Worm (Caenorhabditis elegans): ENCODE data around the gene nhr-55.

ce11 chrV:443193-443592 is 34.8 kb upstream of the nhr-55 start, which contains the start of gene srh-33:
- TF ChIP-seq ref-1 (GFP tag; conservative IDR thresholded peaks at IDR 0.05) (no peak), tab-1 (GFP tag; IDR thresholded peaks at IDR 0.05) (no peak)

All from whole organism, midembryonic.